Fruit fly (Drosophila melanogaster) whole organism, adult: ENCODE data around the gene CG31908.

Source experiments
- CG11617 ChIP-seq: fragments of 200-800 bp; sonication (Bioruptor generic); optimal IDR thresholded peaks from 2 replicates; lab custom pipeline; 2017; ENCODE audit warnings: mild to moderate bottlenecking, missing biosample characterization, missing genetic modification reagents, missing genetic modification characterization
- CG12768 ChIP-seq: fragments of 200-800 bp; sonication (Bioruptor generic); optimal IDR thresholded peaks from 2 replicates; lab custom pipeline; 2017; ENCODE audit warnings: missing biosample characterization, missing genetic modification characterization, mild to moderate bottlenecking, moderate library complexity, missing genetic modification reagents
- CG14711 ChIP-seq: fragments of 200-800 bp; sonication (Bioruptor generic); optimal IDR thresholded peaks from 2 replicates; lab custom pipeline; 2018; ENCODE audit warnings: missing biosample characterization, mild to moderate bottlenecking, missing genetic modification characterization, moderate library complexity
- CG1620 ChIP-seq: fragments of 200-800 bp; sonication (Bioruptor generic); optimal IDR thresholded peaks from 2 replicates; lab custom pipeline; 2016; ENCODE audit warnings: missing biosample characterization, missing genetic modification characterization
- CG33017 ChIP-seq: fragments of 200-800 bp; sonication (Bioruptor generic); optimal IDR thresholded peaks from 2 replicates; lab custom pipeline; 2018; ENCODE audit warnings: missing biosample characterization, mild to moderate bottlenecking, missing genetic modification characterization, moderate library complexity
- CG5204 ChIP-seq: fragments of 200-800 bp; sonication (Bioruptor generic); optimal IDR thresholded peaks from 2 replicates; lab custom pipeline; 2016; ENCODE audit warnings: missing biosample characterization, missing genetic modification characterization
- CG7045 ChIP-seq: fragments of 200-800 bp; sonication (Bioruptor generic); optimal IDR thresholded peaks from 2 replicates; lab custom pipeline; 2017; ENCODE audit warnings: missing biosample characterization, mild to moderate bottlenecking, missing genetic modification characterization
- CG7101 ChIP-seq: fragments of 200-800 bp; sonication (Bioruptor generic); optimal IDR thresholded peaks from 2 replicates; lab custom pipeline; 2018; ENCODE audit warnings: missing biosample characterization, mild to moderate bottlenecking, missing genetic modification characterization, moderate library complexity
- Clk ChIP-seq: fragments of 200-800 bp; sonication (Bioruptor generic); optimal IDR thresholded peaks from 2 replicates; lab custom pipeline; 2017; ENCODE audit warnings: missing biosample characterization, missing genetic modification characterization
- Crg-1 ChIP-seq: fragments of 200-800 bp; sonication (Bioruptor generic); optimal IDR thresholded peaks from 2 replicates; lab custom pipeline; 2016; ENCODE audit warnings: missing biosample characterization, missing genetic modification characterization
- Hr96 ChIP-seq: fragments of 200-800 bp; sonication (Bioruptor generic); optimal IDR thresholded peaks from 2 replicates; lab custom pipeline; 2016; ENCODE audit warnings: missing biosample characterization, missing genetic modification characterization
- Mnt ChIP-seq: fragments of 200-800 bp; sonication (Bioruptor generic); optimal IDR thresholded peaks from 2 replicates; lab custom pipeline; 2016; ENCODE audit warnings: missing biosample characterization, mild to moderate bottlenecking, missing genetic modification characterization
- bab1 ChIP-seq: fragments of 200-800 bp; sonication (Bioruptor generic); optimal IDR thresholded peaks from 3 replicates; lab custom pipeline; 2019; ENCODE audit warnings: missing biosample characterization, mild to moderate bottlenecking, missing genetic modification characterization, moderate library complexity
- cic ChIP-seq: fragments of 200-800 bp; sonication (Bioruptor generic); optimal IDR thresholded peaks from 2 replicates; lab custom pipeline; 2017; ENCODE audit warnings: missing biosample characterization, mild to moderate bottlenecking, missing genetic modification characterization, moderate library complexity
- cnc ChIP-seq, 2 experiments: fragments of >200 bp; optimal IDR thresholded peaks; 2 replicates each; lab custom pipeline; 2017
- kay ChIP-seq: fragments of 200-800 bp; sonication (Bioruptor generic); peaks from one replicate; lab custom pipeline; 2016; ENCODE audit warnings: missing biosample characterization, missing genetic modification characterization, borderline replicate concordance
- ovo ChIP-seq: fragments of 200-800 bp; sonication (Bioruptor generic); optimal IDR thresholded peaks from 2 replicates; lab custom pipeline; 2016; ENCODE audit warnings: missing biosample characterization, missing genetic modification characterization
- pad ChIP-seq: fragments of 200-800 bp; sonication (Bioruptor generic); optimal IDR thresholded peaks from 3 replicates; lab custom pipeline; 2017; ENCODE audit warnings: missing biosample characterization, missing genetic modification characterization, mild to moderate bottlenecking, moderate library complexity, missing genetic modification reagents
- tj ChIP-seq: fragments of 200-800 bp; sonication (Bioruptor generic); optimal IDR thresholded peaks from 3 replicates; lab custom pipeline; 2017; ENCODE audit warnings: missing biosample characterization, mild to moderate bottlenecking, missing genetic modification characterization, moderate library complexity
- toe ChIP-seq: fragments of 200-800 bp; sonication (Bioruptor generic); optimal IDR thresholded peaks from 2 replicates; lab custom pipeline; 2016; ENCODE audit warnings: missing biosample characterization, missing genetic modification characterization

Gene CG31908

DNA sequence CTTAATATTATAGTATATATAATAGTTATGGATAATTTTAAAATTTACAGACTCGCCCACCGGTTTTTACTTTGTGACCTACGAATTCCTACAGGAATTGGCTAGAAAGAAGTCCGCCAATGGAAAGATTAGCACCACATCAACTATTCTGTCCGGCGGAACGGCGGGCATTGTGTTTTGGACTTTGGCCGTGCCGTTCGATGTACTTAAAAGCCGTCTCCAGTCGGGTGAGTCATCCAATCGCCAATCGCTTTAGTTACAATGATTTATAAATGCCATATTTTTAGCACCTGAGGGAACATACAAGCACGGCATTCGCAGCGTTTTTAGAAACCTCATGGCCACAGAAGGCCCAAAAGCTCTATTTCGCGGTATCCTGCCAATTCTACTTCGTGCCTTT lies 1.3 kb upstream of the CG31908 start:
- TF ChIP-seq CG12768 (peak; percentile 74), cic (GFP tag; lab: Kevin White, UChicago) (no peak)

dm6 chr2L:7026308-7026707 lies 881 bp downstream of the CG31908 start:
- TF ChIP-seq CG33017 (tag; lab: Kevin White, UChicago) (no peak), bab1 (GFP tag; lab: Kevin White, UChicago) (no peak)

- TF ChIP-seq CG12768 (no peak), CG1620 (GFP tag; lab: Kevin White, UChicago) (no peak), CG14711 (no peak), Crg-1 (GFP tag; lab: Kevin White, UChicago) (no peak), Hr96 (GFP tag; lab: Kevin White, UChicago) (no peak), kay (GFP tag; lab: Kevin White, UChicago) (no peak)
Observed at dm6 chr2L:7025247-7025646, 1.9 kb downstream of the CG31908 start.

DNA sequence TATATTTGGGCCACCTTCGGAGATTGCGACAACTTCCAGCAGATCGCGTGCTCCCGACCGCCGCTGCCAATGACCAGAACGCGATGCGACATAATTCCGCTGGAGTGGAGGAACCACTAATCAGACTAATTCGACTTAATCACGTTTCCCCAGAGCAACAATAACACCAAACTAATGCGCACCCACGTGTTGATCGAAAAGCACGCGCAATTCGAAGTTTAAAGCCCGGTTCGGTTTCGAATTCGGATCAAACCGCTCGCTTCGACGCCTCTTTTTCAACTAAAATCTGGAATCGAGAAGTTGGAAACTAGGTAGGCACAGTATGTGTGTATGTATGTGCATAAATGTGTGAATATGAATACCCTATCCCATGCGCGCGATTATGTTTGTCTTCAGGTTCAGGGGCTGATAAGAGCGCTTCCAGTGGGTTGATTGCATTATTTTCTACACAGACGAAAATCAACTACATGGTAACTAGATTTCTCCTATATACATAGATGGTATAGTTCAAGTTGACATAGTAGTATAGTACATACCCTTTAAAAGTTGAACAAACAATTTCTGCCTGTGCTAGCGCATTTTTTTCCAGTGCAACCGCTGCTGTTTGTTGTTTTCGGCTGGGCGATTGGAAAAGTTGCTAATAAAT lies 3.5 kb downstream of the CG31908 start, which contains the start of gene Gart:
Gart (minus strand) TSS at position 285 of the 646 bp plus-strand sequence.
- peak; percentile 5 for TF ChIP-seq ovo
- TF ChIP-seq kay (GFP tag; lab: Kevin White, UChicago) = no peak
- TF ChIP-seq cic (GFP tag; lab: Kevin White, UChicago) = peak; percentile 72
- TF ChIP-seq CG1620 (GFP tag; lab: Kevin White, UChicago) = no peak
- peak; percentile 87 for TF ChIP-seq Mnt (GFP tag; lab: Kevin White, UChicago)
- peak; percentile 45 for TF ChIP-seq CG11617 (GFP tag; lab: Kevin White, UChicago)
- TF ChIP-seq bab1 (GFP tag; lab: Kevin White, UChicago) = peak; percentile 38
- TF ChIP-seq CG33017 (tag; lab: Kevin White, UChicago) = peak; percentile 68
- TF ChIP-seq CG12768 = no peak
- no peak for TF ChIP-seq cnc (optimal IDR thresholded peaks at IDR 0.05; lab: Kevin White, UChicago)
- peak; percentile 50 for TF ChIP-seq Hr96 (GFP tag; lab: Kevin White, UChicago)
- TF ChIP-seq CG5204 (GFP tag; lab: Kevin White, UChicago) = no peak
- TF ChIP-seq Crg-1 (GFP tag; lab: Kevin White, UChicago) = peak; percentile 58
- peak; percentile 77 for TF ChIP-seq CG7101 (tag; lab: Kevin White, UChicago)
- peak; percentile 46 for TF ChIP-seq CG14711
- peak; percentile 41 for TF ChIP-seq tj (GFP tag; lab: Kevin White, UChicago)
- TF ChIP-seq CG7045 (GFP tag; lab: Kevin White, UChicago) = peak; percentile 27
- TF ChIP-seq pad (GFP tag; lab: Kevin White, UChicago) = no peak
- no peak for TF ChIP-seq Clk
- TF ChIP-seq toe (GFP tag; lab: Kevin White, UChicago) = no peak

DNA sequence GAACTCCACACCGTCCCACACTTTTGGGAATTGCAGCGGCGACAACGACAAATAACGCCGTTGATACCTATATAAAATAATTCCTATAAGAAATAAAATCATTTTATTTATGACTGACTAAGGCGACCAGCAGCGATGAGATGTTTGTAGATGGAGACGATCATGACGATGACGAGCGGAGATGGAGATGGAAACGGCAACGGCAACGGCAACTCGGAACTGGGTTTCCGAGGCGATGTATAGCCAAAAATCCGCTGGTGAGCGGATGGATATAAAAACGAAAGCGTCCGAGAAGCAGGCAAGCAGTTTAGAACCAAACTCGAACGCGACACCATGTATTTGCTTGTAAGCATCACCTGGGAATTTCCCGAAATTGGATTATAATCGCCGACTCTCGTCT lies 5.8 kb downstream of the CG31908 start, which contains the start of gene Pcp:
Pcp (plus strand) TSS at position 301 of the 400 bp plus-strand sequence.
- no peak for TF ChIP-seq bab1 (GFP tag; lab: Kevin White, UChicago)
- TF ChIP-seq Crg-1 (GFP tag; lab: Kevin White, UChicago) = no peak
- TF ChIP-seq CG5204 (GFP tag; lab: Kevin White, UChicago) = no peak
- no peak for TF ChIP-seq CG11617 (GFP tag; lab: Kevin White, UChicago)
- TF ChIP-seq CG1620 (GFP tag; lab: Kevin White, UChicago) = no peak
- TF ChIP-seq toe (GFP tag; lab: Kevin White, UChicago) = no peak
- no peak for TF ChIP-seq cic (GFP tag; lab: Kevin White, UChicago)
- TF ChIP-seq CG7101 (tag; lab: Kevin White, UChicago) = no peak
- TF ChIP-seq kay (GFP tag; lab: Kevin White, UChicago) = no peak
- TF ChIP-seq CG33017 (tag; lab: Kevin White, UChicago) = no peak
- TF ChIP-seq tj (GFP tag; lab: Kevin White, UChicago) = no peak
- no peak for TF ChIP-seq Hr96 (GFP tag; lab: Kevin White, UChicago)
- no peak for TF ChIP-seq CG7045 (GFP tag; lab: Kevin White, UChicago)
- TF ChIP-seq cnc (optimal IDR thresholded peaks at IDR 0.05; lab: Kevin White, UChicago) = no peak
- no peak for TF ChIP-seq Clk

- TF ChIP-seq kay (GFP tag; lab: Kevin White, UChicago) (no peak), cnc (optimal IDR thresholded peaks at IDR 0.05; lab: Kevin White, UChicago) (no peak), cic (GFP tag; lab: Kevin White, UChicago) (no peak), CG12768 (no peak), Clk (no peak), CG33017 (tag; lab: Kevin White, UChicago) (no peak), CG14711 (no peak), Crg-1 (GFP tag; lab: Kevin White, UChicago) (no peak), pad (GFP tag; lab: Kevin White, UChicago) (no peak), Mnt (GFP tag; lab: Kevin White, UChicago) (no peak), toe (GFP tag; lab: Kevin White, UChicago) (no peak), ovo (no peak), tj (GFP tag; lab: Kevin White, UChicago) (no peak), CG7101 (tag; lab: Kevin White, UChicago) (no peak), CG1620 (GFP tag; lab: Kevin White, UChicago) (no peak), CG7045 (GFP tag; lab: Kevin White, UChicago) (no peak), CG11617 (GFP tag; lab: Kevin White, UChicago) (no peak), CG5204 (GFP tag; lab: Kevin White, UChicago) (no peak), bab1 (GFP tag; lab: Kevin White, UChicago) (no peak), Hr96 (GFP tag; lab: Kevin White, UChicago) (no peak)
Observed at dm6 chr2L:7013157-7013556, 14.0 kb downstream of the CG31908 start, which contains the start of gene CG43322. TSS of gene CG43322 (plus strand) at chr2L:7013396.
